Fruit fly (Drosophila melanogaster): ENCODE data around the gene Cp15.

The Cp15 gene

DNA sequence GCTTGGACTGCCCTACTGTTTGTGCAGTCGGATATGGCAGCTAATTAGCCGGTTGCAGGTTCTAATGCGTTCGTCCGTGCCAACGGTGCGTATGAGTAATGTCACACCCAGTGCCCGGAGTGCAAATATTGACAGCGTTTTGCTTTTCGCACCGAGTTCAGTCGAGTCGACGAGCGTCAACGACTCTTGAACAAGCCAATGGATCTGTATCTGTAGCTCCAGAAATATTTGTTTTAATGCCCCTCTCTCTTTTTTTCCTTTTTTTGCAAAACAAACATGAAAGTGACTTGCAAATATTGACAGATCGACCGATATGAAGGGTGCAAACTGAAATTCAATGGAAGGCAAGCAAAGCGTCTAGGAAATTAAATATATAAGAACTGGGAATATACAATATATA, 25.8 kb upstream of the Cp15 start (continued):
- TF ChIP-seq CG8944 (GFP tag; optimal IDR thresholded peaks at IDR 0.05) (no peak), mam (GFP tag; optimal IDR thresholded peaks at IDR 0.05) (no peak), gsb-n (tag; optimal IDR thresholded peaks at IDR 0.05) (no peak), tio (GFP tag; optimal IDR thresholded peaks at IDR 0.05) (no peak), oc (tag; optimal IDR thresholded peaks at IDR 0.05) (no peak)

DNA sequence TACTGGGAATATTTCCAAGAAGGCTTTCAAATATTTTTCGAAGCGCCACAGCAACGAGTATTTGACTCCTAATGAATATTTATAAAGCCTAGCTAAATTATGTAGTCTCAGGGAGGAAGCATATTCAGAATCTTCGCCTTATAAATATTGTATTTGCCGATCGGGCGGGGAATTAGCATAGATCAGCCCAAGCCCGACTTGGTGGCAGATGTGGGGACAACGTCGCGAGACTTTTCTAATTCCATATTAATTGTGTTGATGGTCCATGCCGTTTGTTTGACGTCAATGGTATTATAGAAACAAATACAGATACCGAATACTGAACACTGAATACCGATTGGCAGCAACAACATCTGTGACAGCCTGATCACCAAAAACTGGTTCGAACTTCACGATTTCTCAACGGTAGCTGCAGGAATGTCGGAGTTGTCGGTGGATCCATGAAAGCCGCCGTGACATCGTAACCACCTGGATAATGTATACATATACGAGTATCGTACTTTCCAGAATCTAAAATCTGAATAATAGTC, 24.5 kb upstream of the Cp15 start:
- no peak for TF ChIP-seq CG34224 (GFP tag; IDR thresholded peaks at IDR 0.05; ENCODE audit: partially characterized antibody)
- TF ChIP-seq CG13894 (tag; optimal IDR thresholded peaks at IDR 0.05): peak; percentile 90
- no peak for TF ChIP-seq Vsx1 (GFP tag; optimal IDR thresholded peaks at IDR 0.05)
- TF ChIP-seq vvl (GFP tag; IDR thresholded peaks at IDR 0.05): peak; percentile 66
- peak; percentile 82 for TF ChIP-seq Med (GFP tag)
- peak; percentile 85 for TF ChIP-seq sd (tag; optimal IDR thresholded peaks at IDR 0.05)
- TF ChIP-seq exex (tag; optimal IDR thresholded peaks at IDR 0.05): no peak
- TF ChIP-seq Ets97D (GFP tag; optimal IDR thresholded peaks at IDR 0.05): no peak
- TF ChIP-seq chinmo (GFP tag; IDR thresholded peaks at IDR 0.05; ENCODE audit: partially characterized antibody): 0 out of 4 replicates have a peak, but pooled peaks have one; percentile 31
- no peak for TF ChIP-seq slbo (GFP tag; IDR thresholded peaks at IDR 0.05)
- TF ChIP-seq HHEX (GFP tag; optimal IDR thresholded peaks at IDR 0.05): no peak
- peak; percentile 68 for TF ChIP-seq cwo (GFP tag; optimal IDR thresholded peaks at IDR 0.05)
- TF ChIP-seq CG18476 (GFP tag; optimal IDR thresholded peaks at IDR 0.05): no peak
- peak; percentile 0 for TF ChIP-seq abd-A (tag; optimal IDR thresholded peaks at IDR 0.05)
- peak; percentile 69 for TF ChIP-seq CG12769 (tag; optimal IDR thresholded peaks at IDR 0.05)

DNA sequence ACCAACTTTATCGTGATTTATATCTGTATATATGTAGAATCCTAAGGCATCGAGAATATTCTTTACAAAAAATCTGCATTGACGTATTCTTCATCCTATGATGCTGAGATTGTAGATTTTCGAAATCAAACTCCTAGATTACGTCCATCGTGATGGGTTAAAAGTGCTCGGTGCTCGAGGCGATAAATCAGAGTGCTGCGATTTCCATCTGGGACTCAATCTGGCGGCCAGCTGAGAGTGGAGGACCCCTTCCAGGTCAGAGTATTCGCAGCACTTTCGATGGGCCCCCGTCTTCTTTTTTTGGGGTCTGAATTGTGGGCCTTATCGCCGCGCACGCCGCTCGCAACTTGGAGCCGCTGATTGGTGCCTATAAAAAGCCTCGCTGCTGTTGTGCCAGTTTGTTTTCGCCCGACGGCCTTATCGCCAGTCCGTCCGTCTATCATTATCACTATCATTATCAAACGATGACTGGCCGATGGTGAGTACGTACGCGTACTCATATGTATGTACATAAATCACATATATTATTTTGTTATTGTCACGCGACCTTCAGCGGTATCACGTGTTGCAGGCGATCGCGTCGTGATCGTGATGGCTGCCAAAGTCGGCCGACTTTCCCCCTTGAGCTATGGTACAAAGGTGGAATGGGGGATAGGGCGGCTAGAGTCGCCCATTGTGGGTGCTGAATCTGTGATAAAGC, 23.4 kb upstream of the Cp15 start:
- TF ChIP-seq p53 (GFP tag; optimal IDR thresholded peaks at IDR 0.05) (no peak), Stat92E (GFP tag; optimal IDR thresholded peaks at IDR 0.05) (peak in 1 of 3 experiments; percentile 59), CG18599 (GFP tag; optimal IDR thresholded peaks at IDR 0.05) (peak; percentile 46), CG6813 (GFP tag; optimal IDR thresholded peaks at IDR 0.05) (peak; percentile 35), slou (GFP tag; optimal IDR thresholded peaks at IDR 0.05) (no peak), CG5245 (GFP tag; optimal IDR thresholded peaks at IDR 0.05) (no peak), CG2712 (tag; optimal IDR thresholded peaks at IDR 0.05) (no peak), slbo (GFP tag; IDR thresholded peaks at IDR 0.05) (peak; percentile 25; the same call in 1 of the 2 replicates), Nf-YB (GFP tag; optimal IDR thresholded peaks at IDR 0.05) (peak; percentile 64), HmgD (GFP tag; optimal IDR thresholded peaks at IDR 0.05) (no peak), CG6765 (GFP tag; optimal IDR thresholded peaks at IDR 0.05) (no peak), Med (GFP tag) (peak; percentile 91), CG12219 (GFP tag; optimal IDR thresholded peaks at IDR 0.05) (no peak), Ssrp (tag; optimal IDR thresholded peaks at IDR 0.05) (no peak), MESR4 (GFP tag; optimal IDR thresholded peaks at IDR 0.05) (no peak), Dll (GFP tag; IDR thresholded peaks at IDR 0.05; ENCODE audit: partially characterized antibody) (0 out of 4 replicates have a peak, but pooled peaks have one; percentile 11), sug (tag; optimal IDR thresholded peaks at IDR 0.05) (peak; percentile 99), grn (GFP tag; optimal IDR thresholded peaks at IDR 0.05) (peak; percentile 96), CG11247 (GFP tag; IDR thresholded peaks at IDR 0.05) (no peak), CG10321 (GFP tag; IDR thresholded peaks at IDR 0.05) (0 out of 2 replicates have a peak, but pooled peaks have one; percentile 17), CG10543 (GFP tag; optimal IDR thresholded peaks at IDR 0.05) (peak; percentile 85), GATAe (GFP tag; conservative IDR thresholded peaks at IDR 0.05) (peak; percentile 59; the same call in 1 of the 2 replicates), Hey (tag; optimal IDR thresholded peaks at IDR 0.05) (peak; percentile 90), chm (GFP tag; IDR thresholded peaks at IDR 0.05) (peak; percentile 9; the same call in 1 of the 2 replicates), HmgZ (tag; optimal IDR thresholded peaks at IDR 0.05) (peak; percentile 10), exex (tag; optimal IDR thresholded peaks at IDR 0.05) (peak; percentile 92), D19A (tag; optimal IDR thresholded peaks at IDR 0.05) (peak; percentile 6), shn (GFP tag; optimal IDR thresholded peaks at IDR 0.05) (no peak)

Measured in whole organism, embryonic.